Worm (Caenorhabditis elegans): ENCODE data around the gene F40F8.1.

DNA sequence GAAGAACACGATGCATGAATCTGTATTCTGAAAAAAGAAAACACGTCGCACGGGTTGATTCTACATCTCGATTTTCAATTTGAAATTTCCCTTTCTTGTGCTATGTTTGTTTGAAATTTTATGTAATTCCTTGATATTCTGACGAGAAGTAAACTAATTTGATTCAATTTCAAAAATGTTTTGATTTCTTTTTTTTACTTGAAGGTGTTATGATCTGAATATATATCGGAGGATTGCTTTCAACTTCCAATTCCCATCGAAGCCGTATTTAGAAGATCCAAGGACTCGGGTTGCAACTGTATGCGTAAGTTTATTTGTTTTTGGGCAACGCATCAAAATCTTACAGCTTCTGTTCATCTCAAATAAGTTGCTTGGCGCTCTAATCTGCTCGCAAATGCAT is at the start of gene F40F8.1:
- TF ChIP-seq ztf-11 (tag; optimal IDR thresholded peaks at IDR 0.05) (no peak), skn-1 (tag; optimal IDR thresholded peaks at IDR 0.05) (no peak), snpc-4 (tag; optimal IDR thresholded peaks at IDR 0.05) (no peak), lin-13 (GFP tag; optimal IDR thresholded peaks at IDR 0.05) (no peak), R02D3.7 (tag; optimal IDR thresholded peaks at IDR 0.05) (no peak), ama-1 (optimal IDR thresholded peaks at IDR 0.05) (no peak), nhr-21 (tag; optimal IDR thresholded peaks at IDR 0.05) (no peak), lin-39 (tag; optimal IDR thresholded peaks at IDR 0.05) (no peak), ZK546.5 (tag; optimal IDR thresholded peaks at IDR 0.05) (no peak), ceh-82 (tag; optimal IDR thresholded peaks at IDR 0.05) (no peak), unc-39 (tag; optimal IDR thresholded peaks at IDR 0.05) (no peak)
